Worm (Caenorhabditis elegans): Measurements from ENCODE around the gene C28H8.7.

C28H8.7 gene

ce11 chrIII:5864270-5864669 lies 22.5 kb downstream of the C28H8.7 start, which contains the start of gene rabn-5:
TSS of gene rabn-5 (plus strand) at chrIII:5864553.
- TF ChIP-seq T23F11.4 (GFP tag; optimal IDR thresholded peaks at IDR 0.05) (no peak), ceh-19 (GFP tag; optimal IDR thresholded peaks at IDR 0.05) (no peak), pat-9 (tag; optimal IDR thresholded peaks at IDR 0.05) (no peak), ceh-34 (tag; optimal IDR thresholded peaks at IDR 0.05) (no peak), pha-4 (tag; optimal IDR thresholded peaks at IDR 0.05) (no peak), ets-4 (tag; optimal IDR thresholded peaks at IDR 0.05) (peak; percentile 42), unc-42 (tag; optimal IDR thresholded peaks at IDR 0.05) (peak; percentile 58), unc-55 (GFP tag; optimal IDR thresholded peaks at IDR 0.05) (peak; percentile 12), elt-4 (tag; optimal IDR thresholded peaks at IDR 0.05) (no peak), Y22D7AL.16 (tag; optimal IDR thresholded peaks at IDR 0.05) (no peak), dve-1 (tag; optimal IDR thresholded peaks at IDR 0.05) (no peak), tbx-7 (tag; optimal IDR thresholded peaks at IDR 0.05) (no peak)

- peak; percentile 95 for TF ChIP-seq elt-2 (tag; optimal IDR thresholded peaks at IDR 0.05)
- TF ChIP-seq nfya-1 (tag; optimal IDR thresholded peaks at IDR 0.05): no peak
- TF ChIP-seq sox-4 (tag; optimal IDR thresholded peaks at IDR 0.05): no peak
Measured at ce11 chrIII:5863774-5864173, 23.0 kb downstream of the C28H8.7 start, which contains the start of gene dnpp-1. TSS of gene dnpp-1 (minus strand) at chrIII:5863803.

ce11 chrIII:5859008-5859407 lies 27.8 kb downstream of the C28H8.7 start, which contains the start of gene dpf-4:
TSS of gene dpf-4 (plus strand) at chrIII:5859308.
- no peak for TF ChIP-seq C08G9.2 (tag; optimal IDR thresholded peaks at IDR 0.05)
- no peak for TF ChIP-seq unc-3 (GFP tag; conservative IDR thresholded peaks at IDR 0.05)
- TF ChIP-seq unc-3 (tag; optimal IDR thresholded peaks at IDR 0.05): no peak
- no peak for TF ChIP-seq tbx-7 (tag; optimal IDR thresholded peaks at IDR 0.05)
- TF ChIP-seq ceh-30 (tag; optimal IDR thresholded peaks at IDR 0.05): no peak
- no peak for TF ChIP-seq pha-2 (tag; optimal IDR thresholded peaks at IDR 0.05)
- no peak for TF ChIP-seq pros-1 (tag; optimal IDR thresholded peaks at IDR 0.05)
- TF ChIP-seq zip-5 (tag; optimal IDR thresholded peaks at IDR 0.05): no peak
- no peak for TF ChIP-seq madf-2 (tag; optimal IDR thresholded peaks at IDR 0.05)
- no peak for TF ChIP-seq ceh-48 (tag; optimal IDR thresholded peaks at IDR 0.05)
- no peak for TF ChIP-seq unc-42 (tag; optimal IDR thresholded peaks at IDR 0.05)
- no peak for TF ChIP-seq eyg-1 (tag; optimal IDR thresholded peaks at IDR 0.05)
- TF ChIP-seq ceh-14 (tag; optimal IDR thresholded peaks at IDR 0.05): no peak
- no peak for TF ChIP-seq fkh-10 (GFP tag; optimal IDR thresholded peaks at IDR 0.05)
- no peak for TF ChIP-seq ceh-34 (tag; optimal IDR thresholded peaks at IDR 0.05)
- TF ChIP-seq ref-2 (tag; optimal IDR thresholded peaks at IDR 0.05): no peak
- TF ChIP-seq fax-1 (tag; optimal IDR thresholded peaks at IDR 0.05): no peak
- TF ChIP-seq che-1 (tag; optimal IDR thresholded peaks at IDR 0.05): no peak
- TF ChIP-seq sox-4 (tag; optimal IDR thresholded peaks at IDR 0.05): no peak
- no peak for TF ChIP-seq nhr-11 (tag; optimal IDR thresholded peaks at IDR 0.05)
- no peak for TF ChIP-seq npax-4 (tag; optimal IDR thresholded peaks at IDR 0.05)

ce11 chrIII:5855637-5856179 lies 31.1 kb downstream of the C28H8.7 start, which contains the start of the genes cct-6 and alh-9:
TSS of gene cct-6 (minus strand) at chrIII:5855687.
TSS of gene alh-9 (plus strand) at chrIII:5856018.
- TF ChIP-seq zip-5 (tag; optimal IDR thresholded peaks at IDR 0.05) (no peak), C38D4.7 (GFP tag; optimal IDR thresholded peaks at IDR 0.05) (no peak), ztf-16 (tag; optimal IDR thresholded peaks at IDR 0.05) (no peak), pqm-1 (tag; optimal IDR thresholded peaks at IDR 0.05) (no peak), hlh-13 (GFP tag; optimal IDR thresholded peaks at IDR 0.05) (no peak), ceh-9 (tag; optimal IDR thresholded peaks at IDR 0.05) (no peak), mec-3 (tag; optimal IDR thresholded peaks at IDR 0.05; ENCODE audit: borderline replicate concordance) (no peak), ceh-24 (tag; optimal IDR thresholded peaks at IDR 0.05) (no peak), elt-2 (tag; optimal IDR thresholded peaks at IDR 0.05) (no peak), ceh-6 (GFP tag; optimal IDR thresholded peaks at IDR 0.05) (no peak), syd-9 (tag; optimal IDR thresholded peaks at IDR 0.05) (no peak), ceh-18 (tag; optimal IDR thresholded peaks at IDR 0.05) (peak; percentile 39), ceh-34 (tag; optimal IDR thresholded peaks at IDR 0.05) (peak; percentile 7), ref-2 (tag; optimal IDR thresholded peaks at IDR 0.05) (no peak), ceh-19 (GFP tag; optimal IDR thresholded peaks at IDR 0.05) (no peak), odd-2 (tag; optimal IDR thresholded peaks at IDR 0.05) (no peak), dmd-4 (tag; optimal IDR thresholded peaks at IDR 0.05; ENCODE audit: borderline replicate concordance) (no peak), elt-4 (tag; optimal IDR thresholded peaks at IDR 0.05) (no peak), pha-4 (tag; optimal IDR thresholded peaks at IDR 0.05) (no peak), ceh-45 (GFP tag; IDR thresholded peaks at IDR 0.05) (no peak), nhr-11 (tag; optimal IDR thresholded peaks at IDR 0.05) (no peak), ceh-30 (tag; optimal IDR thresholded peaks at IDR 0.05) (no peak), unc-42 (tag; optimal IDR thresholded peaks at IDR 0.05) (peak; percentile 73), dve-1 (tag; optimal IDR thresholded peaks at IDR 0.05) (peak; percentile 64), lin-11 (tag; optimal IDR thresholded peaks at IDR 0.05) (no peak)
